Fruit fly (Drosophila melanogaster): ENCODE results near the gene Tmf.
A peak's percentile ranks its signal among the peaks of the same experiment; 100 is the strongest.

Tmf gene

DNA sequence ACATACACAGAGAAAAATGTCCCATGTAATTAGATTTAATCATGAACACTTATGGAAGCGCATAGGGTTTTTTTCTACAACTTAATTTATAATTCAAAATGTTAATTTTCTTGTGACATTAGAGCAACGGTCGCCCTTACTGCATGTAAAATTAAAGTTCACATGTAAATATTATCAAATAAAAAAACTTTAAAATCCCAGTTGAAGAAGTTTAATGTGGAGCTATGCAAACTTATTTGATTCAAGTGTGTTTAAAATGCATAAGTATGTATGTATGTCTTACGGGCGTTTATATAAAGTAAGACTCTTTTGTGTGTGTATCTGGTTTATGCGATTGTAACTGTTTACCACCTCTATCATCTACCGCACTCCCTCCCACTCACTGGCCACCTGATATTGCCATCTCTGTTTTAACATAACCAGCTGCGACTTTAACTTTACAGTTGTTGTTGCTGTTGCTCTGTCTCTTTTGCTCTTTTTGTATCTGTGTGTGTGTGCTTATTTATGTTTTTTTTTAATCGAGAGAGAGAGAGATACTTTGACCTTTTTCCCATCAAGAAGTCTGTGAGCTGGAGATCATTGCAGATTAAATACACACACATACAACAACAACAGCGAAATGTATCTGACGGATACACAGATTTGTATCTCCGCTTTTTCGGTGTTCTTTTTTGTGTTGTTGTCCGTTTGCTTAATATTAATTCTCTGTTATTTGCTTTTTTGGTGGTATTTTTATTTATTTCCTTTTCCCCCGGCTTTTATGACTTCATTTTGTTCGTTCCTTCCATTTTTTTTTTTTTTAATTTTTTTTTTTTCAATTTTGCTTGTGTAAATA is 11.4 kb downstream of the Tmf start (continued):
- TF ChIP-seq ab (GFP tag; optimal IDR thresholded peaks at IDR 0.05) (peak; percentile 50), dimm (GFP tag; IDR thresholded peaks at IDR 0.05) (0 out of 2 replicates have a peak, but pooled peaks have one; percentile 17), Dfd (GFP tag; optimal IDR thresholded peaks at IDR 0.05) (no peak), wdn (GFP tag; IDR thresholded peaks at IDR 0.05) (peak; percentile 63), CG7786 (GFP tag; optimal IDR thresholded peaks at IDR 0.05) (peak; percentile 75), gro (GFP tag; optimal IDR thresholded peaks at IDR 0.05) (peak; percentile 8), CG13894 (tag; optimal IDR thresholded peaks at IDR 0.05) (peak; percentile 57), ind (GFP tag; optimal IDR thresholded peaks at IDR 0.05) (peak; percentile 66), CG18764 (GFP tag; optimal IDR thresholded peaks at IDR 0.05) (no peak), CG9932 (GFP tag; IDR thresholded peaks at IDR 0.05) (no peak), grau (tag; optimal IDR thresholded peaks at IDR 0.05) (peak; percentile 93), crc (GFP tag; optimal IDR thresholded peaks at IDR 0.05) (peak; percentile 56), CG6175 (GFP tag; IDR thresholded peaks at IDR 0.05) (no peak), D (optimal IDR thresholded peaks at IDR 0.05) (no peak), D (GFP tag; optimal IDR thresholded peaks at IDR 0.05) (peak; percentile 81), CG12104 (GFP tag; optimal IDR thresholded peaks at IDR 0.05) (peak; percentile 78), exex (tag; optimal IDR thresholded peaks at IDR 0.05) (peak; percentile 4), CG1603 (tag; optimal IDR thresholded peaks at IDR 0.05) (peak; percentile 36), repo (GFP tag; optimal IDR thresholded peaks at IDR 0.05) (no peak), grn (GFP tag; optimal IDR thresholded peaks at IDR 0.05) (peak; percentile 96), CG8944 (GFP tag; optimal IDR thresholded peaks at IDR 0.05) (peak; percentile 67), schlank (tag; optimal IDR thresholded peaks at IDR 0.05) (peak; percentile 7), her (GFP tag; optimal IDR thresholded peaks at IDR 0.05) (no peak), CG7271 (tag; optimal IDR thresholded peaks at IDR 0.05) (no peak), CG10366 (GFP tag; IDR thresholded peaks at IDR 0.05) (peak; percentile 88), Trl (optimal IDR thresholded peaks at IDR 0.05) (peak in 1 of 2 experiments; percentile 36), Trl (GFP tag; optimal IDR thresholded peaks at IDR 0.05) (peak; percentile 77), dmrt11E (tag; optimal IDR thresholded peaks at IDR 0.05) (peak; percentile 90), CG9797 (GFP tag; optimal IDR thresholded peaks at IDR 0.05) (no peak), Side (GFP tag; optimal IDR thresholded peaks at IDR 0.05) (peak; percentile 60), mirr (GFP tag; optimal IDR thresholded peaks at IDR 0.05) (peak; percentile 35), CG10959 (GFP tag; IDR thresholded peaks at IDR 0.05) (no peak), PHDP (tag; optimal IDR thresholded peaks at IDR 0.05) (peak; percentile 92), HLH54F (GFP tag; optimal IDR thresholded peaks at IDR 0.05) (peak; percentile 19), CG9727 (GFP tag; optimal IDR thresholded peaks at IDR 0.05) (peak; percentile 69), nerfin-1 (tag; optimal IDR thresholded peaks at IDR 0.05) (peak; percentile 78), sim (GFP tag; IDR thresholded peaks at IDR 0.05) (peak; percentile 18; the same call in 1 of the 2 replicates), h (optimal IDR thresholded peaks at IDR 0.05) (no peak), CG10462 (GFP tag; optimal IDR thresholded peaks at IDR 0.05) (peak; percentile 62), Hr39 (optimal IDR thresholded peaks at IDR 0.05) (no peak), gsb-n (tag; optimal IDR thresholded peaks at IDR 0.05) (peak; percentile 88), CG7963 (GFP tag; IDR thresholded peaks at IDR 0.05; ENCODE audit: partially characterized antibody) (no peak), CG12744 (GFP tag; optimal IDR thresholded peaks at IDR 0.05) (no peak), CG32772 (GFP tag; IDR thresholded peaks at IDR 0.05) (peak; percentile 61), Bteb2 (GFP tag; optimal IDR thresholded peaks at IDR 0.05) (peak; percentile 68), chif (GFP tag; optimal IDR thresholded peaks at IDR 0.05) (peak; percentile 78 to 88), CG18476 (GFP tag; optimal IDR thresholded peaks at IDR 0.05) (peak; percentile 70), CG2120 (GFP tag; optimal IDR thresholded peaks at IDR 0.05) (peak; percentile 80), Myb (GFP tag; optimal IDR thresholded peaks at IDR 0.05) (peak; percentile 50), NC2α (GFP tag; optimal IDR thresholded peaks at IDR 0.05) (peak; percentile 73), Ssrp (tag; optimal IDR thresholded peaks at IDR 0.05) (peak; percentile 95)

All from whole organism, embryonic.